Worm (Caenorhabditis elegans): ENCODE measurements around the gene cutl-17.
A peak's percentile ranks its signal among the peaks of the same experiment; 100 is the strongest.

Gene cutl-17

ce11 chrIV:9450375-9450774 lies 6.9 kb downstream of the cutl-17 start, which contains the start of gene cpin-1:
Gene cpin-1 (plus strand): TSS chrIV:9450675.
- TF ChIP-seq nhr-76 (tag; optimal IDR thresholded peaks at IDR 0.05), result no peak
- no peak for TF ChIP-seq lin-32 (GFP tag; optimal IDR thresholded peaks at IDR 0.05)
- TF ChIP-seq nhr-28 (tag; optimal IDR thresholded peaks at IDR 0.05), result no peak
- no peak for TF ChIP-seq unc-120 (tag; optimal IDR thresholded peaks at IDR 0.05; ENCODE audit: poor library complexity, severe bottlenecking)
- TF ChIP-seq unc-62 (GFP tag; optimal IDR thresholded peaks at IDR 0.05), result no peak
- no peak for TF ChIP-seq ceh-83 (GFP tag; optimal IDR thresholded peaks at IDR 0.05)
- TF ChIP-seq elt-1 (tag; optimal IDR thresholded peaks at IDR 0.05; ENCODE audit: borderline replicate concordance, insufficient read depth), result no peak
- TF ChIP-seq ceh-43 (GFP tag; optimal IDR thresholded peaks at IDR 0.05), result no peak
- no peak for TF ChIP-seq bed-3 (GFP tag; optimal IDR thresholded peaks at IDR 0.05)
- TF ChIP-seq nhr-12 (tag; optimal IDR thresholded peaks at IDR 0.05), result no peak
- no peak for TF ChIP-seq cnd-1 (tag; optimal IDR thresholded peaks at IDR 0.05)
- no peak for TF ChIP-seq M03D4.4 (tag; optimal IDR thresholded peaks at IDR 0.05)
- no peak for TF ChIP-seq tbx-8 (GFP tag; optimal IDR thresholded peaks at IDR 0.05)
- no peak for TF ChIP-seq zip-8 (tag; optimal IDR thresholded peaks at IDR 0.05)
- no peak for TF ChIP-seq drap-1 (GFP tag; optimal IDR thresholded peaks at IDR 0.05)

- TF ChIP-seq sptf-1 (tag; optimal IDR thresholded peaks at IDR 0.05), result no peak
- no peak for TF ChIP-seq unc-120 (tag; optimal IDR thresholded peaks at IDR 0.05; ENCODE audit: poor library complexity, severe bottlenecking)
- TF ChIP-seq drap-1 (GFP tag; optimal IDR thresholded peaks at IDR 0.05), result no peak
- no peak for TF ChIP-seq hlh-1 (tag; optimal IDR thresholded peaks at IDR 0.05)
- no peak for TF ChIP-seq lsy-2 (tag; optimal IDR thresholded peaks at IDR 0.05)
- no peak for TF ChIP-seq mls-2 (tag; optimal IDR thresholded peaks at IDR 0.05)
- TF ChIP-seq blmp-1 (tag; optimal IDR thresholded peaks at IDR 0.05), result no peak
- TF ChIP-seq tbx-8 (GFP tag; optimal IDR thresholded peaks at IDR 0.05), result no peak
- TF ChIP-seq ham-2 (GFP tag; optimal IDR thresholded peaks at IDR 0.05), result no peak
- no peak for TF ChIP-seq ceh-43 (GFP tag; optimal IDR thresholded peaks at IDR 0.05)
- TF ChIP-seq nhr-237 (tag; optimal IDR thresholded peaks at IDR 0.05), result no peak
Observed at ce11 chrIV:9447209-9447608, 10.1 kb downstream of the cutl-17 start, which contains the start of gene hsp-12.6. Gene hsp-12.6 (minus strand): TSS chrIV:9447228.

- TF ChIP-seq mls-2 (tag; optimal IDR thresholded peaks at IDR 0.05) (no peak), sptf-1 (tag; optimal IDR thresholded peaks at IDR 0.05) (no peak), tbx-8 (GFP tag; optimal IDR thresholded peaks at IDR 0.05) (no peak), ceh-43 (GFP tag; optimal IDR thresholded peaks at IDR 0.05) (no peak), bed-3 (GFP tag; optimal IDR thresholded peaks at IDR 0.05) (no peak), pha-4 (tag; optimal IDR thresholded peaks at IDR 0.05) (no peak)
Observed at ce11 chrIV:9445407-9445806, 11.9 kb downstream of the cutl-17 start, which contains the start of gene hsp-12.3. Gene hsp-12.3 (minus strand): TSS chrIV:9445507.

ce11 chrIV:9444417-9445026 lies 12.8 kb downstream of the cutl-17 start:
- TF ChIP-seq tbx-8 (GFP tag; optimal IDR thresholded peaks at IDR 0.05), result peak; percentile 33
- no peak for TF ChIP-seq zip-8 (tag; optimal IDR thresholded peaks at IDR 0.05)
- TF ChIP-seq unc-39 (tag; optimal IDR thresholded peaks at IDR 0.05), result no peak
- peak; percentile 80 for TF ChIP-seq mep-1 (tag; optimal IDR thresholded peaks at IDR 0.05)
- peak; percentile 66 for TF ChIP-seq drap-1 (GFP tag; optimal IDR thresholded peaks at IDR 0.05)
- peak; percentile 85 for TF ChIP-seq unc-120 (tag; optimal IDR thresholded peaks at IDR 0.05; ENCODE audit: poor library complexity, severe bottlenecking)
- peak; percentile 48 for TF ChIP-seq nhr-237 (tag; optimal IDR thresholded peaks at IDR 0.05)
- TF ChIP-seq flh-1 (GFP tag; optimal IDR thresholded peaks at IDR 0.05), result no peak
- no peak for TF ChIP-seq blmp-1 (tag; optimal IDR thresholded peaks at IDR 0.05)
- no peak for TF ChIP-seq mab-5 (tag; optimal IDR thresholded peaks at IDR 0.05)
- TF ChIP-seq cnd-1 (tag; optimal IDR thresholded peaks at IDR 0.05), result peak; percentile 54
- TF ChIP-seq unc-62 (GFP tag; optimal IDR thresholded peaks at IDR 0.05), result peak; percentile 38
- no peak for TF ChIP-seq M03D4.4 (tag; optimal IDR thresholded peaks at IDR 0.05)
- no peak for TF ChIP-seq bed-3 (GFP tag; optimal IDR thresholded peaks at IDR 0.05)
- no peak for TF ChIP-seq nhr-28 (tag; optimal IDR thresholded peaks at IDR 0.05)
- no peak for TF ChIP-seq mls-2 (tag; optimal IDR thresholded peaks at IDR 0.05)
- TF ChIP-seq hlh-1 (tag; optimal IDR thresholded peaks at IDR 0.05), result peak; percentile 63
- peak; percentile 94 for TF ChIP-seq lin-13 (tag; optimal IDR thresholded peaks at IDR 0.05)
- TF ChIP-seq sem-2 (GFP tag; optimal IDR thresholded peaks at IDR 0.05), result peak; percentile 43
- TF ChIP-seq nhr-12 (tag; optimal IDR thresholded peaks at IDR 0.05), result peak; percentile 29
- TF ChIP-seq ztf-11 (tag; optimal IDR thresholded peaks at IDR 0.05), result peak; percentile 54
- no peak for TF ChIP-seq snpc-4 (tag; optimal IDR thresholded peaks at IDR 0.05)
- TF ChIP-seq elt-1 (tag; optimal IDR thresholded peaks at IDR 0.05; ENCODE audit: borderline replicate concordance, insufficient read depth), result no peak
- TF ChIP-seq sptf-1 (tag; optimal IDR thresholded peaks at IDR 0.05), result peak; percentile 46
- TF ChIP-seq ces-1 (GFP tag; optimal IDR thresholded peaks at IDR 0.05), result peak; percentile 84
- no peak for TF ChIP-seq ceh-83 (GFP tag; optimal IDR thresholded peaks at IDR 0.05)
- no peak for TF ChIP-seq lin-32 (GFP tag; optimal IDR thresholded peaks at IDR 0.05)
- no peak for TF ChIP-seq ceh-43 (GFP tag; optimal IDR thresholded peaks at IDR 0.05)
- TF ChIP-seq ham-2 (GFP tag; optimal IDR thresholded peaks at IDR 0.05), result peak; percentile 45
- TF ChIP-seq ceh-39 (tag; optimal IDR thresholded peaks at IDR 0.05), result peak; percentile 78
- no peak for TF ChIP-seq nhr-76 (tag; optimal IDR thresholded peaks at IDR 0.05)
- TF ChIP-seq pha-4 (tag; optimal IDR thresholded peaks at IDR 0.05), result peak; percentile 97
- TF ChIP-seq nhr-2 (tag; optimal IDR thresholded peaks at IDR 0.05), result peak; percentile 41
- TF ChIP-seq lsy-2 (tag; optimal IDR thresholded peaks at IDR 0.05), result peak; percentile 76
- peak; percentile 38 for TF ChIP-seq elt-3 (tag; optimal IDR thresholded peaks at IDR 0.05)
